Worm (Caenorhabditis elegans): ENCODE data around the gene exc-15.

The exc-15 gene

DNA sequence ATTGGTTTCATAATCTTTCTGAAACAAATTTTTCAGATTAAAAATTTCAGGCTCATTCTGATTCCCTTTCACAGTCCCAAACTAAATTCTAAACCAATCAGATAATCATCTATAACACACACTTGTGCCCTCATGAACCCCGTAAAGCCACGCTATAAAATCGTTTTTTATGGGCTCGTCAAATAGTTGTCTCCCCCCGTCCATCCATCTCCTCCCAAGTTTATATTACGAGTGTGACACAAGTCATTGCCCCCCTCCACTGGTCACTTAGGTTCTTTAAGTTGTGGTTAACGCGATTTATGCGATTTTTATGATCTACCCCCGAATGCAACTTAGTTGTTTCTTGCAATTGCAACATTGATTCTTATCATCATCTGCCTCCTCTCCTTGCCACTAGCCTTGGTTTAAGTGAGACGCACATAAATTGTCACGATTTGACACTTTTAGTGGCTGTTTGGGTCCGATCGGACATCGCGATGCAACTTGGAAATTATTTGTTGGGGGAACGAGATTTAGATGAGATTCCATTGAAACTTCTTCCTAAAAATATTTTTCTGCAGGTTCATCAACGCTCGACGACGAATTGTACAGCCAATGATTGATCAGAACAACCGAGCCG is 26.2 kb downstream of the exc-15 start:
- TF ChIP-seq unc-62 (GFP tag; optimal IDR thresholded peaks at IDR 0.05), result no peak

DNA sequence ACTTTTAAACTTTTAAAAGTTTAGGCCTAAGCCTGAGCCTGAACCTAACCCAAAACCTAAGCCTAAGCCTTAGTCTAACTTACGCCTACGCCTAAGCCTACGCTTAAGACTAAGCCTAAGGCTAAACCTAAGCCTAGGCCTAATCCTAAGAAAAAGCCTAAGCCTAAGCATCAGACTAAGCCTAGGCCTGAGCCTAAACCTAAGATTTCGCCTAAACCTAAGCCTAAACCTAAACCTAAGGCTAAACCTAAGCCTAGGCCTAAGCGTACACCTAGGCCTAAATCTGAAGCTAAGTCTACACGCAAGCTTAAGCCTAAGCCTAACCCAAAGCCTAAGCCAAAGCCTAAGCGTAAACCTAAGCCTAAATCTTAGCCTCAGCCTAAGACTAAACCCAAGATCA is 27.1 kb downstream of the exc-15 start:
- TF ChIP-seq unc-62 (GFP tag; optimal IDR thresholded peaks at IDR 0.05), result no peak

DNA sequence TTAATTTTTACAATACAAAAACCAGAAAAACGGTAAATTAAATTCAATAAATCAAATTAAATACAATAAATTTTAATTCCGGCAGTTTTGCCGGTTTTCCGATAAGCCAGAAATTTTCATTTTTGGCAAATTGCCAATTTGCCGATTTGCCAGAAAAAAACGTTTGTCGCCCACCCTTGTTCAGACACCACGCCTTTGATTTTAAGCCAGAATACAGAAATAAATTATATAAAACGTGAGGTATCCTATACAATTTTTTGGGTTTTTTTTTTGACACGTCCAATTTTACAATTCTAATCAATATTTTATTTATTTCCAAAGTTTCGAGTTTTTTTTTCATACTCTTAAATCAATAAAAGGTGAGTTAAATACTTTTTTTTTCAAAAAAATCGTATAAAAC is 29.5 kb downstream of the exc-15 start, which contains the start of gene T28F12.1:
Gene T28F12.1, plus strand, starts transcription at position 301 of the 400 bp plus-strand sequence.
- no peak for TF ChIP-seq unc-62 (GFP tag; optimal IDR thresholded peaks at IDR 0.05)

DNA sequence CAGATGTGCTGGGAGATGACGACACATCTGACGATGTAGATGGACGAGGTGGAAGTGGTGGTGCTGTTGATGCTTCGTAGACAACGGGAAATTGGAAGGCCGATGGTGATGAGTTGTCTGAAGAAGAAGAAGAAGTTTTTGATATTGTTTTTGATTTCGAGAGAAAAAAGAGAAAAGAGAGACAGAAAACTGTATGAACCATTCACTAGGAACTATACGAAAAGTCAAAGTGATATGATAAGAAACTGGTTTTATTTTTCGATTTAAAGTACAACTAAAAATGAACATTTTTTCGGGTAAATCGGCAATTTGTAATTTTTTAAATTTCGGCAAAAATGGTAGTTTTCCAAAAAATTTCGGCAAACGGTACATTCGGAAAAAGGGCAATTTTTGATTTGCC is 35.4 kb downstream of the exc-15 start:
- no peak for TF ChIP-seq unc-62 (GFP tag; optimal IDR thresholded peaks at IDR 0.05)

ce11 chrV:4523312-4523711 is 40.1 kb downstream of the exc-15 start:
- TF ChIP-seq unc-62 (GFP tag; optimal IDR thresholded peaks at IDR 0.05), result no peak

DNA sequence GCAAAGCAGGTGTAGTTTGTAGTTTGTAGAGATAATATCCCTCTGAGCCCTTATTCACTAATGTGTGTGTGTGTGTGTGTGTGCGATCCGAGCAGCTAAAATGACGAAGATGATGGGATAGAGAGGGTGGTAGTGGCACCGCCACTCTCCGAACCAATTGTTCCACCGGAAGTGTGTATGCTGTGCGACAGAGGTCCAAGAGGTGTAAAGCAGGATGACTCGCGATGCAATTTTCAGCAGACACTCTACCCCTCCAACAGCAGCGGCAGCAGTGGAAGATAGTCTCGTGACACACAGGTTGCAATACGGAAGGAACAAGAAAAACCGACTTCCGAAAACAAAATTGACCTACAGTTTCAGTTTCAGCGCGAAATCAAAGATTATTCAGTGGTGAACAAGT is 40.6 kb downstream of the exc-15 start:
- TF ChIP-seq unc-62 (GFP tag; optimal IDR thresholded peaks at IDR 0.05), result no peak

ce11 chrV:4524327-4524726 is 41.1 kb downstream of the exc-15 start:
- no peak for TF ChIP-seq unc-62 (GFP tag; optimal IDR thresholded peaks at IDR 0.05)

ce11 chrV:4525106-4525505 is 41.8 kb downstream of the exc-15 start:
- no peak for TF ChIP-seq unc-62 (GFP tag; optimal IDR thresholded peaks at IDR 0.05)

- TF ChIP-seq unc-62 (GFP tag; optimal IDR thresholded peaks at IDR 0.05), result no peak
Observed at ce11 chrV:4525512-4525911, 42.3 kb downstream of the exc-15 start.

DNA sequence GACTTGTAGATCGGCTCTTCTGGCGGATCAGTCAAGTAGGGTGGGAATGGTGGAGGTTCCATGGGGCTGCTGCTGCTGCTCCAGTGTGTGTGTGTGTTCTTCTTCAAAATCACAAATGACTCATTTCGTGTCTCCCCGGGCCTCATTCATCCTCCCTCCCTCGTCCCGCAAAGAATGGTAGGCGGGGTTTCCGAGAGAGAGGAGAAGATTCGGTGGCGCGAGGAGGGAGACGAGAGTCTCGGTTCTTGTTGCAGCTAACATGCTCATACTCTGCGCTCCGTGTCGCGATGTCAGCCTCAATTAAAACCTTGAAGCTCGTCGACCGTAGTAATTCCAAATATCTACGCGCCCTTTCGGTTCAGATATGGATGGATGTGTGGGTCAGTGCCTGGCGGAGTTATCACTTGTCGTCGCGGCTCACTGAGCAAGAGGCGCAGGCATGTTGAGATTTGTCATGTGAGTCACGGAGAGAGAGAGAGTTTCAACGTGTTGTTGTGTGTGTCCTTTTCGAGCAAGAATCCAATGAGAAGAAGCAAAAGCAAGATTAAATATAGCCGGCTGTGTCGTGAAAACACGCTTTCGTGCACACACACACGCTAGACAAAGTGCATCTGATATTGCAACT is 43.7 kb downstream of the exc-15 start:
- TF ChIP-seq unc-62 (GFP tag; optimal IDR thresholded peaks at IDR 0.05), result no peak

ce11 chrV:4527934-4528333 is 44.7 kb downstream of the exc-15 start:
- no peak for TF ChIP-seq unc-62 (GFP tag; optimal IDR thresholded peaks at IDR 0.05)

DNA sequence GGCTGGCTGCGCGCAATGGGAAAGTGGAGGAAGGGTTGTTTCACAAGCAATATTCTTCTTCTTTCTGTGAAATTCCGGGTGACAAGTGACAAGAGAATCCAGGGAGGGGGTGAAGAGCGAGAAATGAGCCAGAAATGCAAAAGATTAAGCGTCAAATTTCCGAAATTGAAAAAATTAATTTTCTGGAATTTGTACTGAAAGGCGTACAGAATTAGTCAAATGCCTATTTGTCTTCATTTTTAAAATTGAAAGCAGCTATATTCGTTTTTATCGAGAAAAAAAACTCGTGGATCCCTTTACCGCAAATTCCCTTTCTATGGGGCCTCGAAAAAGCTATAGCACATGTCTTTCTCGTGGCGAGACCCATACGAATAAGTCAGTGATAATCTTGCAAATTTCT is 52.5 kb downstream of the exc-15 start:
- no peak for TF ChIP-seq unc-62 (GFP tag; optimal IDR thresholded peaks at IDR 0.05)

Measured in whole organism, dauer.